Worm (Caenorhabditis elegans): ENCODE results near the gene ruvb-2.

The ruvb-2 gene

ce11 chrIV:6919318-6919717 lies at the start of gene ruvb-2 (continued):
- peak; percentile 88 for TF ChIP-seq nhr-20 (tag; optimal IDR thresholded peaks at IDR 0.05)
- peak; percentile 88 to 91 for TF ChIP-seq efl-1 (optimal IDR thresholded peaks at IDR 0.05)
- TF ChIP-seq efl-1 (GFP tag; optimal IDR thresholded peaks at IDR 0.05 in 1 of 2) = peak; percentile 92 to 99
- TF ChIP-seq ceh-8 (GFP tag; optimal IDR thresholded peaks at IDR 0.05) = peak; percentile 81
- no peak for TF ChIP-seq vab-15 (tag; optimal IDR thresholded peaks at IDR 0.05)
- TF ChIP-seq hlh-17 (GFP tag; optimal IDR thresholded peaks at IDR 0.05; ENCODE audit: borderline replicate concordance) = no peak
- TF ChIP-seq nhr-11 (tag; optimal IDR thresholded peaks at IDR 0.05) = peak; percentile 68
- peak; percentile 89 for TF ChIP-seq xbp-1 (tag; optimal IDR thresholded peaks at IDR 0.05)
- peak in 1 of 6 experiments; percentile 85 for TF ChIP-seq elt-3 (tag; optimal IDR thresholded peaks at IDR 0.05)
- TF ChIP-seq zip-4 (GFP tag; optimal IDR thresholded peaks at IDR 0.05) = peak; percentile 64
- peak; percentile 23 for TF ChIP-seq zag-1 (tag; optimal IDR thresholded peaks at IDR 0.05)
- peak; percentile 88 for TF ChIP-seq tbx-2 (tag; optimal IDR thresholded peaks at IDR 0.05)
- TF ChIP-seq aha-1 (tag; optimal IDR thresholded peaks at IDR 0.05) = peak; percentile 4
- TF ChIP-seq lin-39 (tag; optimal IDR thresholded peaks at IDR 0.05) = peak; percentile 93
- peak; percentile 14 for TF ChIP-seq ama-1 (optimal IDR thresholded peaks at IDR 0.05)
- peak in 1 of 2 experiments; percentile 62 for TF ChIP-seq ztf-11 (tag; optimal IDR thresholded peaks at IDR 0.05)
- peak; percentile 89 for TF ChIP-seq nhr-19 (GFP tag; conservative IDR thresholded peaks at IDR 0.05)
- TF ChIP-seq lin-13 (GFP tag; optimal IDR thresholded peaks at IDR 0.05) = peak; percentile 87
- peak; percentile 77 to 92 (median 77) for TF ChIP-seq ceh-82 (tag; optimal IDR thresholded peaks at IDR 0.05)
- TF ChIP-seq pag-3 (tag; optimal IDR thresholded peaks at IDR 0.05; ENCODE audit: borderline replicate concordance, insufficient read depth) = no peak
- peak; percentile 82 for TF ChIP-seq grh-1 (GFP tag; IDR thresholded peaks at IDR 0.05)
- no peak for TF ChIP-seq ets-5 (GFP tag; IDR thresholded peaks at IDR 0.05)
- TF ChIP-seq unc-130 (tag; optimal IDR thresholded peaks at IDR 0.05) = peak; percentile 92
- no peak for TF ChIP-seq efl-3 (GFP tag; optimal IDR thresholded peaks at IDR 0.05)
- peak; percentile 44 for TF ChIP-seq elt-2 (tag; optimal IDR thresholded peaks at IDR 0.05)
- TF ChIP-seq blmp-1 (tag; optimal IDR thresholded peaks at IDR 0.05) = peak; percentile 90

- no peak for TF ChIP-seq aha-1 (tag; optimal IDR thresholded peaks at IDR 0.05)
- no peak for TF ChIP-seq elt-2 (tag; optimal IDR thresholded peaks at IDR 0.05)
- no peak for TF ChIP-seq zip-4 (GFP tag; optimal IDR thresholded peaks at IDR 0.05)
- TF ChIP-seq hlh-4 (tag; optimal IDR thresholded peaks at IDR 0.05) = no peak
- no peak for TF ChIP-seq dsc-1 (tag; optimal IDR thresholded peaks at IDR 0.05)
Measured at ce11 chrIV:6965192-6965591, 46.0 kb upstream of the ruvb-2 start, which contains the start of gene ZK381.2. ZK381.2 (plus strand) TSS chrIV:6965492.

DNA sequence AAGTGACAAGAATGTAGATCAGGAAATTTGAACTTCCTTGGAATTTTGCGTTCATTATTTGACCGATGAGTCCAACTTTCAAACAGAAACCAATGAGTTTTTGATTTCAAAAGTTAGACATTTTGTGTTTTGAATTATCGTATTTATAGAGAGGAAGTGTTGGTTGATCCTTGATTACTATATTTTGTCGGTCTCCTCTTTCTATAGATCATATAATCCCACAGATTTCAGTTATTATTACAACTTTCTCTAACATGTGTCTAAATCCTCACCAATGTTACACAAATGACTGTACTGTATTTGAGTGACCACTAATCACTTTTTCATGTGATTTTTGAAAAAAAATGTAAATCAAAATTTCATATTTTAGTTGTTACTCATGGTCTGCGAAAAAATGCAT lies 45.3 kb upstream of the ruvb-2 start, which contains the start of gene B0478.3:
Gene B0478.3 (minus strand): TSS at position 101 of the 400 bp plus-strand sequence.
- no peak for TF ChIP-seq nhr-237 (tag; optimal IDR thresholded peaks at IDR 0.05)
- TF ChIP-seq mef-2 (tag; optimal IDR thresholded peaks at IDR 0.05) = no peak
- TF ChIP-seq ceh-88 (GFP tag; IDR thresholded peaks at IDR 0.05) = no peak
- TF ChIP-seq hlh-4 (tag; optimal IDR thresholded peaks at IDR 0.05) = no peak
- TF ChIP-seq fos-1 (tag; optimal IDR thresholded peaks at IDR 0.05) = no peak
- TF ChIP-seq ceh-8 (GFP tag; optimal IDR thresholded peaks at IDR 0.05) = no peak
- TF ChIP-seq C04F5.9 (tag; optimal IDR thresholded peaks at IDR 0.05) = no peak
- TF ChIP-seq aha-1 (tag; optimal IDR thresholded peaks at IDR 0.05) = no peak
- no peak for TF ChIP-seq C16A3.4 (tag; optimal IDR thresholded peaks at IDR 0.05)
- TF ChIP-seq elt-3 (tag; optimal IDR thresholded peaks at IDR 0.05) = no peak
- no peak for TF ChIP-seq F16B12.6 (tag; optimal IDR thresholded peaks at IDR 0.05)
- no peak for TF ChIP-seq nhr-47 (tag; optimal IDR thresholded peaks at IDR 0.05)

- TF ChIP-seq hlh-4 (tag; optimal IDR thresholded peaks at IDR 0.05) (no peak), tlp-1 (tag; optimal IDR thresholded peaks at IDR 0.05) (no peak), ama-1 (optimal IDR thresholded peaks at IDR 0.05) (no peak), lsy-2 (tag; optimal IDR thresholded peaks at IDR 0.05) (peak in 1 of 2 experiments; percentile 17), fkh-10 (GFP tag; optimal IDR thresholded peaks at IDR 0.05) (peak; percentile 29), ceh-82 (tag; optimal IDR thresholded peaks at IDR 0.05) (peak in 1 of 3 experiments; percentile 16), lin-14 (GFP tag; optimal IDR thresholded peaks at IDR 0.05) (peak; percentile 78), ztf-11 (tag; optimal IDR thresholded peaks at IDR 0.05) (no peak), ces-1 (GFP tag; optimal IDR thresholded peaks at IDR 0.05) (peak; percentile 4), nhr-84 (tag; optimal IDR thresholded peaks at IDR 0.05) (no peak), pax-3 (tag; optimal IDR thresholded peaks at IDR 0.05) (no peak), sox-4 (tag; optimal IDR thresholded peaks at IDR 0.05) (no peak), fos-1 (tag; optimal IDR thresholded peaks at IDR 0.05) (no peak), lin-35 (GFP tag; optimal IDR thresholded peaks at IDR 0.05) (no peak), sptf-1 (tag; optimal IDR thresholded peaks at IDR 0.05) (no peak), zag-1 (tag; optimal IDR thresholded peaks at IDR 0.05) (peak; percentile 37)
Measured at ce11 chrIV:6959483-6959882, 40.3 kb upstream of the ruvb-2 start.

Data from whole organism, L1 larva.